Fruit fly (Drosophila melanogaster) whole organism, adult: ENCODE data around the gene piwi.
A peak's percentile ranks its signal among the peaks of the same experiment; 100 is the strongest.

Experiments used
- CG11617 ChIP-seq: fragments of 200-800 bp; sonication (Bioruptor generic); optimal IDR thresholded peaks from 2 replicates; lab custom pipeline; 2017; ENCODE audit warnings: mild to moderate bottlenecking, missing biosample characterization, missing genetic modification reagents, missing genetic modification characterization
- CG12768 ChIP-seq: fragments of 200-800 bp; sonication (Bioruptor generic); optimal IDR thresholded peaks from 2 replicates; lab custom pipeline; 2017; ENCODE audit warnings: missing biosample characterization, missing genetic modification characterization, mild to moderate bottlenecking, moderate library complexity, missing genetic modification reagents
- CG1620 ChIP-seq: fragments of 200-800 bp; sonication (Bioruptor generic); optimal IDR thresholded peaks from 2 replicates; lab custom pipeline; 2016; ENCODE audit warnings: missing biosample characterization, missing genetic modification characterization
- CG33017 ChIP-seq: fragments of 200-800 bp; sonication (Bioruptor generic); optimal IDR thresholded peaks from 2 replicates; lab custom pipeline; 2018; ENCODE audit warnings: missing biosample characterization, mild to moderate bottlenecking, missing genetic modification characterization, moderate library complexity
- CG5204 ChIP-seq: fragments of 200-800 bp; sonication (Bioruptor generic); optimal IDR thresholded peaks from 2 replicates; lab custom pipeline; 2016; ENCODE audit warnings: missing biosample characterization, missing genetic modification characterization
- CG7101 ChIP-seq: fragments of 200-800 bp; sonication (Bioruptor generic); optimal IDR thresholded peaks from 2 replicates; lab custom pipeline; 2018; ENCODE audit warnings: missing biosample characterization, mild to moderate bottlenecking, missing genetic modification characterization, moderate library complexity
- Clk ChIP-seq: fragments of 200-800 bp; sonication (Bioruptor generic); optimal IDR thresholded peaks from 2 replicates; lab custom pipeline; 2017; ENCODE audit warnings: missing biosample characterization, missing genetic modification characterization
- Crg-1 ChIP-seq: fragments of 200-800 bp; sonication (Bioruptor generic); optimal IDR thresholded peaks from 2 replicates; lab custom pipeline; 2016; ENCODE audit warnings: missing biosample characterization, missing genetic modification characterization
- Mnt ChIP-seq: fragments of 200-800 bp; sonication (Bioruptor generic); optimal IDR thresholded peaks from 2 replicates; lab custom pipeline; 2016; ENCODE audit warnings: missing biosample characterization, mild to moderate bottlenecking, missing genetic modification characterization
- bab1 ChIP-seq: fragments of 200-800 bp; sonication (Bioruptor generic); optimal IDR thresholded peaks from 3 replicates; lab custom pipeline; 2019; ENCODE audit warnings: missing biosample characterization, mild to moderate bottlenecking, missing genetic modification characterization, moderate library complexity
- cic ChIP-seq: fragments of 200-800 bp; sonication (Bioruptor generic); optimal IDR thresholded peaks from 2 replicates; lab custom pipeline; 2017; ENCODE audit warnings: missing biosample characterization, mild to moderate bottlenecking, missing genetic modification characterization, moderate library complexity
- kay ChIP-seq: fragments of 200-800 bp; sonication (Bioruptor generic); peaks from one replicate; lab custom pipeline; 2016; ENCODE audit warnings: missing biosample characterization, missing genetic modification characterization, borderline replicate concordance
- ovo ChIP-seq: fragments of 200-800 bp; sonication (Bioruptor generic); optimal IDR thresholded peaks from 2 replicates; lab custom pipeline; 2016; ENCODE audit warnings: missing biosample characterization, missing genetic modification characterization
- pad ChIP-seq: fragments of 200-800 bp; sonication (Bioruptor generic); optimal IDR thresholded peaks from 3 replicates; lab custom pipeline; 2017; ENCODE audit warnings: missing biosample characterization, missing genetic modification characterization, mild to moderate bottlenecking, moderate library complexity, missing genetic modification reagents
- tj ChIP-seq: fragments of 200-800 bp; sonication (Bioruptor generic); optimal IDR thresholded peaks from 3 replicates; lab custom pipeline; 2017; ENCODE audit warnings: missing biosample characterization, mild to moderate bottlenecking, missing genetic modification characterization, moderate library complexity
- toe ChIP-seq: fragments of 200-800 bp; sonication (Bioruptor generic); optimal IDR thresholded peaks from 2 replicates; lab custom pipeline; 2016; ENCODE audit warnings: missing biosample characterization, missing genetic modification characterization

piwi gene

dm6 chr2L:10965962-10966361, 21.3 kb downstream of the piwi start:
- TF ChIP-seq CG12768 (GFP tag; lab: Kevin White, UChicago) (no peak), toe (GFP tag; lab: Kevin White, UChicago) (no peak), CG7101 (tag; lab: Kevin White, UChicago) (no peak), cic (GFP tag; lab: Kevin White, UChicago) (no peak), CG11617 (GFP tag; lab: Kevin White, UChicago) (no peak), bab1 (no peak), CG33017 (no peak), Mnt (no peak), CG1620 (GFP tag; lab: Kevin White, UChicago) (no peak), tj (GFP tag; lab: Kevin White, UChicago) (no peak), pad (GFP tag; lab: Kevin White, UChicago) (no peak)

dm6 chr2L:10964493-10964892, 22.7 kb downstream of the piwi start:
- TF ChIP-seq pad (GFP tag; lab: Kevin White, UChicago) (peak; percentile 93), toe (GFP tag; lab: Kevin White, UChicago) (peak; percentile 13), cic (GFP tag; lab: Kevin White, UChicago) (no peak), CG7101 (tag; lab: Kevin White, UChicago) (no peak)

dm6 chr2L:10963979-10964378, 23.2 kb downstream of the piwi start, which contains the start of gene dpr2:
Gene dpr2 (minus strand): TSS chr2L:10964153.
- TF ChIP-seq ovo (GFP tag; lab: Kevin White, UChicago) (no peak), Crg-1 (GFP tag; lab: Kevin White, UChicago) (no peak), CG7101 (tag; lab: Kevin White, UChicago) (no peak), CG11617 (GFP tag; lab: Kevin White, UChicago) (no peak), Clk (GFP tag; lab: Kevin White, UChicago) (no peak), toe (GFP tag; lab: Kevin White, UChicago) (no peak), tj (GFP tag; lab: Kevin White, UChicago) (no peak), CG1620 (GFP tag; lab: Kevin White, UChicago) (no peak), CG12768 (GFP tag; lab: Kevin White, UChicago) (no peak), pad (GFP tag; lab: Kevin White, UChicago) (no peak)

dm6 chr2L:10940196-10940595, 47.0 kb downstream of the piwi start:
- no peak for TF ChIP-seq CG5204 (GFP tag; lab: Kevin White, UChicago)
- no peak for TF ChIP-seq Clk (GFP tag; lab: Kevin White, UChicago)
- TF ChIP-seq CG33017 = no peak
- TF ChIP-seq bab1 = no peak
- TF ChIP-seq CG12768 (GFP tag; lab: Kevin White, UChicago) = no peak
- TF ChIP-seq kay (GFP tag; lab: Kevin White, UChicago) = peak; percentile 25
- TF ChIP-seq CG1620 (GFP tag; lab: Kevin White, UChicago) = no peak
- no peak for TF ChIP-seq ovo (GFP tag; lab: Kevin White, UChicago)
- no peak for TF ChIP-seq Mnt

- TF ChIP-seq Clk (GFP tag; lab: Kevin White, UChicago) (no peak), CG1620 (GFP tag; lab: Kevin White, UChicago) (no peak), toe (GFP tag; lab: Kevin White, UChicago) (no peak), ovo (GFP tag; lab: Kevin White, UChicago) (no peak), pad (GFP tag; lab: Kevin White, UChicago) (no peak), CG12768 (GFP tag; lab: Kevin White, UChicago) (no peak), CG5204 (GFP tag; lab: Kevin White, UChicago) (no peak), kay (GFP tag; lab: Kevin White, UChicago) (no peak), CG11617 (GFP tag; lab: Kevin White, UChicago) (no peak), CG33017 (no peak), Mnt (no peak), cic (GFP tag; lab: Kevin White, UChicago) (no peak)
These were observed 50.9 kb downstream of the piwi start, which contains the start of gene CG14072 for dm6 chr2L:10936362-10936761. Gene CG14072 (plus strand): TSS chr2L:10936662.
